Worm (Caenorhabditis elegans) whole organism, L4/young adult: ENCODE measurements around the gene C55A6.3.

ENCODE experiments used
- W03F9.2 ChIP-seq: fragments of 150-350 bp; optimal IDR thresholded peaks from 2 replicates; lab custom pipeline; 2014; ENCODE audit warnings: missing biosample characterization, missing genetic modification characterization
- dao-5 ChIP-seq: sonication (generic microtip); optimal IDR thresholded peaks from 2 replicates; lab custom pipeline; 2016; ENCODE audit warnings: missing genotype, missing genetic modification characterization, moderate library complexity, missing compliant biosample characterization
- him-1 ChIP-seq: sonication (generic microtip); optimal IDR thresholded peaks from 2 replicates; lab custom pipeline; 2016; ENCODE audit warnings: missing genotype, missing genetic modification reagents, missing genetic modification characterization, missing compliant biosample characterization

DNA sequence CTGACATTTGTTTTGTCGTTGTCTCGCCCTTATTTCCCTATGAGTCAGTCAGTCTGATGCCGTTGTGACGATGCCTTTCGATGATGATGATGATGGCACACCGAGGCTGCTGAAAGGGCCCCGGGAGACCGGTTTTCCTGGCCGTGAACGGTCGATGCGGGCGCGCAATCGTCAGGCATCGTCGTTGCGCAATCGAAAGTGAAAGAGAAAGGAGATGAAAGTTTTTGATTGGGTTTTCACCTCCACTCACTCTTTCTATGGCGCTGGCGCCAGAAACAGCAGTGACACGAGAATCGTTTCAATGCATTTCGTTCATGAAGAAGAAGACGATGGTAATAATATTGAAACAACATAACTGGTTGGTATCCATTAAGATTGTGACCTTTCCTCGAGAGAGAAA, 19.6 kb upstream of the C55A6.3 start:
- no peak for TF ChIP-seq dao-5 (tag; lab: Kevin White, UChicago)
- TF ChIP-seq him-1 (tag; lab: Kevin White, UChicago), result no peak
- no peak for TF ChIP-seq W03F9.2
